Fruit fly (Drosophila melanogaster) whole organism, embryonic: Measurements from ENCODE around the gene CG8319.
A peak's percentile ranks its signal among the peaks of the same experiment; 100 is the strongest.

Experiments used
- BEAF-32 ChIP-seq: fragments of 200-800 bp; sonication (Bioruptor generic); optimal IDR thresholded peaks from 3 replicates; lab custom pipeline; 2017; ENCODE audit warnings: missing biosample characterization, missing genetic modification characterization, mild to moderate bottlenecking, moderate library complexity, missing genetic modification reagents
- BtbVII ChIP-seq: fragments of 200-800 bp; sonication (Bioruptor generic); optimal IDR thresholded peaks from 3 replicates; lab custom pipeline; 2017; ENCODE audit warnings: missing biosample characterization, mild to moderate bottlenecking, missing genetic modification characterization
- CG10267 ChIP-seq: fragments of 200-800 bp; sonication (Bioruptor generic); optimal IDR thresholded peaks from 2 replicates; lab custom pipeline; 2018; ENCODE audit warnings: missing biosample characterization, mild to moderate bottlenecking, missing genetic modification characterization, moderate library complexity
- CG13287 ChIP-seq: fragments of 200-800 bp; sonication (Bioruptor generic); IDR thresholded peaks from 2 replicates; pipeline ENCODE4 v1.3.6; 2022; ENCODE audit warnings: missing biosample characterization, missing genetic modification characterization; ENCODE audit not compliant: partially characterized antibody
- CG14014 ChIP-seq: fragments of 200-800 bp; sonication (Bioruptor generic); IDR thresholded peaks from 2 replicates; pipeline ENCODE4 v1.3.6; 2022; ENCODE audit warnings: missing biosample characterization, missing genetic modification characterization
- CG15479 ChIP-seq: fragments of 200-800 bp; sonication (Bioruptor generic); optimal IDR thresholded peaks from 3 replicates; lab custom pipeline; 2019; ENCODE audit warnings: missing biosample characterization, mild to moderate bottlenecking, missing genetic modification characterization, moderate library complexity
- CG16813 ChIP-seq: fragments of 200-800 bp; sonication (Bioruptor generic); IDR thresholded peaks from 3 replicates; pipeline ENCODE4 v1.3.6; 2022; ENCODE audit warnings: missing biosample characterization, missing genetic modification characterization; ENCODE audit not compliant: partially characterized antibody
- CG2889 ChIP-seq: fragments of 200-800 bp; sonication (Bioruptor generic); IDR thresholded peaks from 3 replicates; pipeline ENCODE4 v1.3.6; 2022; ENCODE audit warnings: missing biosample characterization, missing genetic modification characterization
- CG30431 ChIP-seq: fragments of 200-800 bp; sonication (Bioruptor generic); optimal IDR thresholded peaks from 2 replicates; lab custom pipeline; 2017; ENCODE audit warnings: missing biosample characterization, missing genetic modification characterization
- CG34224 ChIP-seq: fragments of 200-800 bp; sonication (Bioruptor generic); IDR thresholded peaks from 3 replicates; pipeline ENCODE4 v1.3.6; 2022; ENCODE audit warnings: missing biosample characterization, missing genetic modification characterization; ENCODE audit not compliant: partially characterized antibody
- CG42726 ChIP-seq: fragments of 200-800 bp; sonication (Bioruptor generic); IDR thresholded peaks from 2 replicates; pipeline ENCODE4 v1.3.6; 2022; ENCODE audit warnings: missing biosample characterization, missing genetic modification characterization; ENCODE audit not compliant: partially characterized antibody
- CG5953 ChIP-seq: fragments of 200-800 bp; sonication (Bioruptor generic); IDR thresholded peaks from 2 replicates; pipeline ENCODE4 v1.3.6; 2022; ENCODE audit warnings: missing biosample characterization, missing genetic modification characterization
- CG6689 ChIP-seq: fragments of 200-800 bp; sonication (Bioruptor generic); IDR thresholded peaks from 2 replicates; pipeline ENCODE4 v1.3.6; 2022; ENCODE audit warnings: missing biosample characterization, missing genetic modification characterization
- CG6854 ChIP-seq: fragments of 200-800 bp; sonication (Bioruptor generic); optimal IDR thresholded peaks from 3 replicates; lab custom pipeline; 2017; ENCODE audit warnings: missing biosample characterization, mild to moderate bottlenecking, missing genetic modification characterization
- CG8478 ChIP-seq: fragments of >200 bp; optimal IDR thresholded peaks from 2 replicates; lab custom pipeline; 2018
- D19A ChIP-seq: fragments of 200-800 bp; optimal IDR thresholded peaks from 3 replicates; lab custom pipeline; 2019; ENCODE audit warnings: missing biosample characterization, mild to moderate bottlenecking, missing genetic modification characterization, moderate library complexity
- Dbx ChIP-seq: fragments of 200-800 bp; sonication (Bioruptor generic); IDR thresholded peaks from 3 replicates; pipeline ENCODE4 v1.3.6; 2022; ENCODE audit warnings: missing biosample characterization, missing genetic modification characterization
- Dip3 ChIP-seq: fragments of 200-800 bp; sonication (Bioruptor generic); optimal IDR thresholded peaks from 3 replicates; lab custom pipeline; 2016; ENCODE audit warnings: missing biosample characterization, missing genetic modification characterization
- Doc3 ChIP-seq: fragments of 200-800 bp; sonication (Bioruptor generic); IDR thresholded peaks from 3 replicates; pipeline ENCODE4 v1.3.6; 2022; ENCODE audit warnings: missing biosample characterization, missing genetic modification characterization; ENCODE audit not compliant: partially characterized antibody
- E2f2 ChIP-seq: fragments of 200-800 bp; sonication (Bioruptor generic); IDR thresholded peaks from 2 replicates; pipeline ENCODE4 v1.3.6; 2022; ENCODE audit warnings: missing biosample characterization, missing genetic modification characterization
- Eip74EF ChIP-seq, 2 experiments: fragments of 200-800 bp in 1 of 2; fragments of >200 bp in 1 of 2; sonication (Bioruptor generic) in 1 of 2; optimal IDR thresholded peaks; 2 replicates each; lab custom pipeline; 2017 to 2019; ENCODE audit warnings: missing biosample characterization in 2 of 2, missing genetic modification characterization in 2 of 2, mild to moderate bottlenecking in 1 of 2, moderate library complexity in 1 of 2
- Gug ChIP-seq: fragments of 200-800 bp; sonication (Bioruptor generic); IDR thresholded peaks from 4 replicates; pipeline ENCODE4 v1.3.6; 2022; ENCODE audit warnings: missing biosample characterization, missing genetic modification characterization
- Hey ChIP-seq: fragments of 200-800 bp; sonication (Bioruptor generic); optimal IDR thresholded peaks from 3 replicates; lab custom pipeline; 2018; ENCODE audit warnings: missing biosample characterization, mild to moderate bottlenecking, missing genetic modification characterization
- Hsf ChIP-seq: fragments of 200-800 bp; sonication (Bioruptor generic); optimal IDR thresholded peaks from 3 replicates; lab custom pipeline; 2016; ENCODE audit warnings: missing biosample characterization, missing genetic modification characterization
- MESR4 ChIP-seq: fragments of 200-800 bp; sonication (Bioruptor generic); optimal IDR thresholded peaks from 2 replicates; lab custom pipeline; 2018; ENCODE audit warnings: missing biosample characterization, mild to moderate bottlenecking, missing genetic modification characterization, moderate library complexity
- Max ChIP-seq: fragments of 200-800 bp; sonication (Bioruptor generic); optimal IDR thresholded peaks from 2 replicates; lab custom pipeline; 2016; ENCODE audit warnings: missing biosample characterization, mild to moderate bottlenecking, missing genetic modification characterization
- NK7.1 ChIP-seq: fragments of 200-800 bp; sonication (Bioruptor generic); optimal IDR thresholded peaks from 3 replicates; lab custom pipeline; 2016; ENCODE audit warnings: missing biosample characterization, missing genetic modification characterization
- Rfx ChIP-seq: fragments of 200-800 bp; sonication (Bioruptor generic); IDR thresholded peaks from 2 replicates; pipeline ENCODE4 v1.3.6; 2022; ENCODE audit warnings: missing biosample characterization, missing genetic modification characterization
- Usf ChIP-seq: fragments of 200-800 bp; sonication (Bioruptor generic); optimal IDR thresholded peaks from 2 replicates; lab custom pipeline; 2017; ENCODE audit warnings: missing genotype, missing biosample characterization, missing genetic modification characterization
- aop ChIP-seq: fragments of 200-800 bp; sonication (Bioruptor generic); IDR thresholded peaks from 2 replicates; pipeline ENCODE4 v1.3.6; 2022; ENCODE audit warnings: missing biosample characterization, missing genetic modification characterization
- dmrt11E ChIP-seq: fragments of 200-800 bp; sonication (Bioruptor generic); optimal IDR thresholded peaks from 3 replicates; lab custom pipeline; 2018; ENCODE audit warnings: missing biosample characterization, mild to moderate bottlenecking, missing genetic modification characterization, moderate library complexity
- ems ChIP-seq: fragments of 200-800 bp; sonication (Bioruptor generic); optimal IDR thresholded peaks from 3 replicates; lab custom pipeline; 2016; ENCODE audit warnings: missing biosample characterization, missing genetic modification characterization
- gcm2 ChIP-seq: fragments of 200-800 bp; sonication (Bioruptor generic); optimal IDR thresholded peaks from 2 replicates; lab custom pipeline; 2016; ENCODE audit warnings: missing biosample characterization, missing genetic modification characterization
- grn ChIP-seq: fragments of 200-800 bp; sonication (Bioruptor generic); optimal IDR thresholded peaks from 3 replicates; lab custom pipeline; 2017; ENCODE audit warnings: missing biosample characterization, missing genetic modification characterization
- gsb ChIP-seq: fragments of 200-800 bp; sonication (Bioruptor generic); IDR thresholded peaks from 2 replicates; pipeline ENCODE4 v1.3.6; 2022; ENCODE audit warnings: missing biosample characterization, missing genetic modification characterization
- hb ChIP-seq: fragments of 200-800 bp; sonication (Bioruptor generic); IDR thresholded peaks from 3 replicates; pipeline ENCODE4 v1.3.6; 2022; ENCODE audit warnings: missing biosample characterization, missing genetic modification characterization; ENCODE audit not compliant: partially characterized antibody
- her ChIP-seq: fragments of 200-800 bp; sonication (Bioruptor generic); optimal IDR thresholded peaks from 2 replicates; lab custom pipeline; 2016; ENCODE audit warnings: missing biosample characterization, missing genetic modification characterization
- hth ChIP-seq: fragments of >200 bp; optimal IDR thresholded peaks from 2 replicates; lab custom pipeline; 2017; ENCODE audit warnings: inconsistent platforms
- ind ChIP-seq: fragments of 200-800 bp; sonication (Bioruptor generic); optimal IDR thresholded peaks from 3 replicates; lab custom pipeline; 2016; ENCODE audit warnings: missing biosample characterization, missing genetic modification characterization
- lbe ChIP-seq: fragments of 200-800 bp; sonication (Bioruptor generic); optimal IDR thresholded peaks from 2 replicates; lab custom pipeline; 2016; ENCODE audit warnings: missing biosample characterization, mild to moderate bottlenecking, missing genetic modification characterization
- mld ChIP-seq: fragments of 200-800 bp; sonication (Bioruptor generic); IDR thresholded peaks from 3 replicates; pipeline ENCODE4 v1.3.6; 2022; ENCODE audit warnings: missing biosample characterization, missing genetic modification characterization; ENCODE audit not compliant: partially characterized antibody
- nom ChIP-seq: fragments of 200-800 bp; sonication (Bioruptor generic); optimal IDR thresholded peaks from 2 replicates; lab custom pipeline; 2017; ENCODE audit warnings: missing biosample characterization, missing genetic modification characterization, mild to moderate bottlenecking, moderate library complexity, missing genetic modification reagents
- pfk ChIP-seq: fragments of 200-800 bp; sonication (Bioruptor generic); optimal IDR thresholded peaks from 2 replicates; lab custom pipeline; 2018; ENCODE audit warnings: missing biosample characterization, mild to moderate bottlenecking, missing genetic modification characterization, moderate library complexity
- pita ChIP-seq: fragments of 200-800 bp; sonication (Bioruptor generic); optimal IDR thresholded peaks from 2 replicates; lab custom pipeline; 2017; ENCODE audit warnings: missing biosample characterization, mild to moderate bottlenecking, missing genetic modification characterization
- repo ChIP-seq: fragments of 200-800 bp; sonication (Bioruptor generic); optimal IDR thresholded peaks from 2 replicates; lab custom pipeline; 2016; ENCODE audit warnings: missing biosample characterization, missing genetic modification characterization
- row ChIP-seq: fragments of 200-800 bp; sonication (Bioruptor generic); IDR thresholded peaks from 3 replicates; pipeline ENCODE4 v1.3.6; 2022; ENCODE audit warnings: missing biosample characterization, missing genetic modification characterization
- schlank ChIP-seq: fragments of 200-800 bp; sonication (Bioruptor generic); optimal IDR thresholded peaks from 2 replicates; lab custom pipeline; 2018; ENCODE audit warnings: missing biosample characterization, mild to moderate bottlenecking, missing genetic modification characterization
- stc ChIP-seq: fragments of 200-800 bp; sonication (Bioruptor generic); IDR thresholded peaks from 2 replicates; pipeline ENCODE4 v1.3.6; 2022; ENCODE audit warnings: missing biosample characterization, missing genetic modification characterization
- sug ChIP-seq: fragments of 200-800 bp; optimal IDR thresholded peaks from 2 replicates; lab custom pipeline; 2019; ENCODE audit warnings: missing biosample characterization, mild to moderate bottlenecking, missing genetic modification characterization, moderate library complexity
- tap ChIP-seq: fragments of 200-800 bp; optimal IDR thresholded peaks from 3 replicates; lab custom pipeline; 2019; ENCODE audit warnings: missing biosample characterization, mild to moderate bottlenecking, missing genetic modification characterization, moderate library complexity
- tx ChIP-seq: fragments of 200-800 bp; sonication (Bioruptor generic); optimal IDR thresholded peaks from 2 replicates; lab custom pipeline; 2016; ENCODE audit warnings: missing biosample characterization, missing genetic modification characterization

CG8319 gene

DNA sequence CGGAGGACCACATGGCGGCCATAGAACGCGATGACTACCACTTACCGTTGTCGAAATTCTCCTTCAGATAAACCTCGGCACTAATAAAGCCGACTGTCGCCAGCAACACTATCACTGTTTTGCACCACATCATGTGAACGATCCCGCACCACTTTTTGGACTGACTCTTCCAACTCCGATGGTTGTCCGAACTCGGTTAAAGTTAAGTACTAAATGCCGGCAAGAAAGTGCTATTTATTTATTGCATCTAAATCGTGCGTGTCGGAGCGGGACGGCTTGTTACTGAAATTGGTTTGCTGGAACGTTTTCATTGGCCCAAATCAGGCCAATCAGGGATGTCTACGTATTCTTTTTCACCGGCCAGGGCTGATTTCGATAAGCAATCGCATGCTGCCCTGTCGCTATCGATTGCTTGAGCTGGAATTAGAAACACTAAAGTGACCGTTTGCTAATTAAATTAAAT lies 3.5 kb downstream of the CG8319 start, which contains the start of gene Calr (continued):
- TF ChIP-seq NK7.1 (GFP tag; lab: Kevin White, UChicago): peak; percentile 37
- TF ChIP-seq repo: peak; percentile 25
- TF ChIP-seq Gug (GFP tag; lab: Robert Waterston, UW): no peak
- TF ChIP-seq CG8478 (lab: Kevin White, UChicago): no peak
- TF ChIP-seq tx: no peak
- TF ChIP-seq CG6854: peak; percentile 43
- peak; percentile 72 for TF ChIP-seq nom (GFP tag; lab: Kevin White, UChicago)
- TF ChIP-seq D19A: peak; percentile 30
- peak; percentile 55 for TF ChIP-seq her
- no peak for TF ChIP-seq CG5953 (GFP tag; lab: Robert Waterston, UW)
- peak; percentile 34 for TF ChIP-seq Max
- TF ChIP-seq hth (lab: Kevin White, UChicago): no peak
- TF ChIP-seq tap: no peak
- TF ChIP-seq CG10267 (tag; lab: Kevin White, UChicago): peak; percentile 91
- TF ChIP-seq CG2889 (GFP tag; lab: Robert Waterston, UW): no peak
- no peak for TF ChIP-seq Hey (tag; lab: Kevin White, UChicago)
- TF ChIP-seq CG6689 (GFP tag; lab: Robert Waterston, UW): no peak
- peak; percentile 27 for TF ChIP-seq dmrt11E (tag; lab: Kevin White, UChicago)
- peak; percentile 87 for TF ChIP-seq MESR4 (GFP tag; lab: Kevin White, UChicago)
- TF ChIP-seq Usf (GFP tag; lab: Kevin White, UChicago): no peak
- TF ChIP-seq Doc3 (GFP tag; lab: Robert Waterston, UW): no peak
- no peak for TF ChIP-seq CG42726 (GFP tag; lab: Robert Waterston, UW)
- peak; percentile 69 for TF ChIP-seq CG15479 (GFP tag; lab: Kevin White, UChicago)
- TF ChIP-seq grn (GFP tag; lab: Kevin White, UChicago): peak; percentile 26
- TF ChIP-seq CG14014 (GFP tag; lab: Robert Waterston, UW): no peak
- TF ChIP-seq CG34224 (GFP tag; lab: Robert Waterston, UW): no peak
- TF ChIP-seq stc (GFP tag; lab: Robert Waterston, UW): no peak
- TF ChIP-seq schlank: peak; percentile 7
- TF ChIP-seq gcm2 (GFP tag; lab: Kevin White, UChicago): peak; percentile 43
- no peak for TF ChIP-seq CG30431 (GFP tag; lab: Kevin White, UChicago)
- peak; percentile 66 for TF ChIP-seq Dip3 (GFP tag; lab: Kevin White, UChicago)
- no peak for TF ChIP-seq Hsf (GFP tag; lab: Kevin White, UChicago)
- peak; percentile 0 for TF ChIP-seq ems (GFP tag; lab: Kevin White, UChicago)
- no peak for TF ChIP-seq pita (GFP tag; lab: Kevin White, UChicago)
- no peak for TF ChIP-seq aop (GFP tag; lab: Robert Waterston, UW)
- no peak for TF ChIP-seq E2f2 (GFP tag; lab: Robert Waterston, UW)
- TF ChIP-seq BtbVII (GFP tag; lab: Kevin White, UChicago): peak; percentile 71
- TF ChIP-seq Eip74EF (GFP tag; optimal IDR thresholded peaks at IDR 0.05; lab: Kevin White, UChicago): no peak
- TF ChIP-seq gsb (GFP tag; lab: Robert Waterston, UW): no peak
- no peak for TF ChIP-seq row (GFP tag; lab: Robert Waterston, UW)
- TF ChIP-seq ind: peak; percentile 7
- TF ChIP-seq mld (GFP tag; lab: Robert Waterston, UW): no peak
- peak; percentile 60 for TF ChIP-seq lbe (GFP tag; lab: Kevin White, UChicago)
- TF ChIP-seq sug: peak; percentile 35
- TF ChIP-seq pfk (GFP tag; lab: Kevin White, UChicago): peak; percentile 64
- no peak for TF ChIP-seq Dbx (GFP tag; lab: Robert Waterston, UW)
- TF ChIP-seq hb (GFP tag; lab: Robert Waterston, UW): no peak
- TF ChIP-seq CG16813 (GFP tag; lab: Robert Waterston, UW): no peak
- TF ChIP-seq Rfx: no peak
- TF ChIP-seq CG13287 (GFP tag; lab: Robert Waterston, UW): no peak
- TF ChIP-seq BEAF-32 (GFP tag; lab: Kevin White, UChicago): peak; percentile 78
